Worm (Caenorhabditis elegans) whole organism, young adult: ENCODE data around the gene rab-18.
A peak's percentile ranks its signal among the peaks of the same experiment; 100 is the strongest.

Experiments
- B0336.3 ChIP-seq: fragments of 200-800 bp; sonication (Bioruptor generic); IDR thresholded peaks from 2 replicates; pipeline ENCODE4 v1.3.6; 2022; ENCODE audit warnings: missing genetic modification characterization, missing compliant biosample characterization
- C06A6.2 ChIP-seq: fragments of 200-800 bp; sonication (Bioruptor generic); conservative IDR thresholded peaks from 2 replicates; pipeline ENCODE4 v1.3.6; 2022; ENCODE audit warnings: missing genetic modification characterization, missing compliant biosample characterization
- F22D6.2 ChIP-seq: sonication (generic microtip); optimal IDR thresholded peaks from 2 replicates; lab custom pipeline; 2016; ENCODE audit warnings: mild to moderate bottlenecking, missing genetic modification characterization, missing compliant biosample characterization
- F57C9.4 ChIP-seq: sonication (generic microtip); optimal IDR thresholded peaks from 2 replicates; lab custom pipeline; 2017; ENCODE audit warnings: mild to moderate bottlenecking, missing genetic modification characterization, missing compliant biosample characterization
- Y67H2A.10 ChIP-seq: fragments of 200-800 bp; sonication (Bioruptor generic); conservative IDR thresholded peaks from 2 replicates; pipeline ENCODE4 v1.3.6; 2022; ENCODE audit warnings: missing genetic modification reagents, missing genetic modification characterization, missing compliant biosample characterization
- ZK185.1 ChIP-seq: sonication (generic microtip); optimal IDR thresholded peaks from 2 replicates; lab custom pipeline; 2016; ENCODE audit warnings: mild to moderate bottlenecking, missing genetic modification characterization, missing compliant biosample characterization; ENCODE audit not compliant: poor library complexity, severe bottlenecking
- aptf-2 ChIP-seq: fragments of 200-800 bp; sonication (Bioruptor generic); conservative IDR thresholded peaks from 2 replicates; pipeline ENCODE4 v1.3.6; 2022; ENCODE audit warnings: missing genetic modification reagents, missing genetic modification characterization, missing compliant biosample characterization
- attf-3 ChIP-seq: fragments of 200-800 bp; sonication (Bioruptor generic); conservative IDR thresholded peaks from 2 replicates; pipeline ENCODE4 v1.3.6; 2022; ENCODE audit warnings: missing genetic modification reagents, missing genetic modification characterization, missing compliant biosample characterization
- attf-5 ChIP-seq: fragments of 200-800 bp; sonication (Bioruptor generic); optimal IDR thresholded peaks from 2 replicates; lab custom pipeline; 2018; ENCODE audit warnings: mild to moderate bottlenecking, missing genetic modification characterization, missing compliant biosample characterization
- ccch-3 ChIP-seq: fragments of 200-800 bp; sonication (Bioruptor generic); optimal IDR thresholded peaks from 2 replicates; lab custom pipeline; 2018; ENCODE audit warnings: mild to moderate bottlenecking, missing genetic modification characterization, missing compliant biosample characterization
- ceh-27 ChIP-seq: fragments of 200-800 bp; sonication (Bioruptor generic); optimal IDR thresholded peaks from 2 replicates; lab custom pipeline; 2018; ENCODE audit warnings: mild to moderate bottlenecking, missing genetic modification characterization, moderate library complexity, missing compliant biosample characterization
- ceh-58 ChIP-seq: fragments of 200-800 bp; sonication (Bioruptor generic); IDR thresholded peaks from 2 replicates; pipeline ENCODE4 v1.3.6; 2022; ENCODE audit warnings: missing genetic modification characterization, missing compliant biosample characterization
- ceh-91 ChIP-seq: fragments of 200-800 bp; sonication (Bioruptor generic); IDR thresholded peaks from 2 replicates; pipeline ENCODE4 v1.3.6; 2022; ENCODE audit warnings: missing genetic modification reagents, missing genetic modification characterization, missing compliant biosample characterization
- dox-1 ChIP-seq: fragments of 200-800 bp; sonication (Bioruptor generic); IDR thresholded peaks from 2 replicates; pipeline ENCODE4 v1.3.6; 2022; ENCODE audit warnings: missing genetic modification reagents, missing genetic modification characterization, missing compliant biosample characterization
- gei-17 ChIP-seq: fragments of 200-800 bp; sonication (Bioruptor generic); optimal IDR thresholded peaks from 2 replicates; lab custom pipeline; 2018; ENCODE audit warnings: mild to moderate bottlenecking, missing genetic modification characterization, missing compliant biosample characterization
- hmg-20 ChIP-seq: fragments of 200-800 bp; sonication (Bioruptor generic); IDR thresholded peaks from 2 replicates; pipeline ENCODE4 v1.3.6; 2022; ENCODE audit warnings: missing genetic modification reagents, missing genetic modification characterization, missing compliant biosample characterization
- hrde-1 ChIP-seq: sonication (generic microtip); optimal IDR thresholded peaks from 2 replicates; lab custom pipeline; 2016; ENCODE audit warnings: missing genetic modification characterization, mild to moderate bottlenecking, missing compliant biosample characterization, moderate library complexity, missing genotype, missing genetic modification reagents, borderline replicate concordance
- hsf-1 ChIP-seq: fragments of 200-800 bp; sonication (Bioruptor generic); IDR thresholded peaks from 2 replicates; pipeline ENCODE4 v1.3.6; 2022; ENCODE audit warnings: missing genetic modification reagents, missing genetic modification characterization, missing compliant biosample characterization
- lsy-27 ChIP-seq: sonication (generic microtip); optimal IDR thresholded peaks from 2 replicates; lab custom pipeline; 2017; ENCODE audit warnings: missing genetic modification characterization, mild to moderate bottlenecking, missing compliant biosample characterization, antibody characterized with exemption, missing genotype, borderline replicate concordance; ENCODE audit not compliant: insufficient read depth
- madf-10 ChIP-seq: sonication (generic microtip); optimal IDR thresholded peaks from 2 replicates; lab custom pipeline; 2016; ENCODE audit warnings: mild to moderate bottlenecking, missing genetic modification characterization, missing compliant biosample characterization
- madf-8 ChIP-seq: fragments of 200-800 bp; sonication (Bioruptor generic); conservative IDR thresholded peaks from 2 replicates; pipeline ENCODE4 v1.3.6; 2022; ENCODE audit warnings: missing genetic modification reagents, missing genetic modification characterization, missing compliant biosample characterization
- nfya-1 ChIP-seq: sonication (generic microtip); optimal IDR thresholded peaks from 2 replicates; lab custom pipeline; 2017; ENCODE audit warnings: antibody characterized with exemption, missing compliant biosample characterization, missing genetic modification characterization, borderline replicate concordance; ENCODE audit not compliant: insufficient read depth
- nhr-179 ChIP-seq: sonication (generic microtip); optimal IDR thresholded peaks from 2 replicates; lab custom pipeline; 2016; ENCODE audit warnings: mild to moderate bottlenecking, missing genetic modification characterization, missing compliant biosample characterization
- nhr-27 ChIP-seq: fragments of 200-800 bp; sonication (Bioruptor generic); optimal IDR thresholded peaks from 2 replicates; lab custom pipeline; 2018; ENCODE audit warnings: mild to moderate bottlenecking, missing genetic modification characterization, moderate library complexity, missing compliant biosample characterization
- pbrm-1 ChIP-seq: fragments of 200-800 bp; sonication (Bioruptor generic); IDR thresholded peaks from 2 replicates; pipeline ENCODE4 v1.3.6; 2022; ENCODE audit warnings: missing genetic modification reagents, missing genetic modification characterization, missing compliant biosample characterization
- rec-8 ChIP-seq, 2 experiments: sonication (generic microtip); optimal IDR thresholded peaks; 2 replicates each; lab custom pipeline; 2016; ENCODE audit warnings: mild to moderate bottlenecking in 2 of 2, missing genetic modification characterization in 2 of 2, missing genetic modification reagents in 2 of 2, missing genotype in 2 of 2, missing biosample characterization in 1 of 2, missing compliant biosample characterization in 1 of 2, moderate library complexity in 1 of 2
- sdz-38 ChIP-seq: sonication (generic microtip); optimal IDR thresholded peaks from 2 replicates; lab custom pipeline; 2016; ENCODE audit warnings: missing genotype, missing genetic modification characterization, missing compliant biosample characterization
- sea-2 ChIP-seq: fragments of 200-800 bp; sonication (Bioruptor generic); IDR thresholded peaks from 2 replicates; pipeline ENCODE4 v1.3.6; 2022; ENCODE audit warnings: missing genetic modification characterization, missing compliant biosample characterization
- snpc-1.1 ChIP-seq: sonication (generic microtip); optimal IDR thresholded peaks from 2 replicates; lab custom pipeline; 2017; ENCODE audit warnings: missing genetic modification characterization, mild to moderate bottlenecking, missing compliant biosample characterization, antibody characterized with exemption, moderate library complexity, missing genotype, missing genetic modification reagents; ENCODE audit not compliant: insufficient read depth
- snpc-4 ChIP-seq, 5 experiments: fragments of 150-350 bp in 1 of 5; sonication (generic microtip) in 4 of 5; optimal IDR thresholded peaks; 2 replicates each; lab custom pipeline; 2014 to 2018; ENCODE audit warnings: missing genetic modification characterization in 5 of 5, missing biosample characterization in 3 of 5, antibody characterized with exemption in 2 of 5, mild to moderate bottlenecking in 2 of 5, missing compliant biosample characterization in 2 of 5, missing genotype in 2 of 5, moderate library complexity in 2 of 5, missing genetic modification reagents in 1 of 5
- sptf-2 ChIP-seq: fragments of 200-800 bp; sonication (Bioruptor generic); optimal IDR thresholded peaks from 2 replicates; lab custom pipeline; 2018; ENCODE audit warnings: mild to moderate bottlenecking, missing genetic modification characterization, missing compliant biosample characterization
- xnd-1 ChIP-seq: sonication (generic microtip); optimal IDR thresholded peaks from 2 replicates; lab custom pipeline; 2016; ENCODE audit warnings: missing genotype, missing genetic modification reagents, missing genetic modification characterization, missing compliant biosample characterization
- zfh-2 ChIP-seq: fragments of 200-800 bp; sonication (Bioruptor generic); conservative IDR thresholded peaks from 2 replicates; pipeline ENCODE4 v1.3.6; 2022; ENCODE audit warnings: missing genetic modification reagents, missing genetic modification characterization, missing compliant biosample characterization
- ztf-25 ChIP-seq: fragments of 200-800 bp; sonication (Bioruptor generic); IDR thresholded peaks from 2 replicates; pipeline ENCODE4 v1.3.6; 2022; ENCODE audit warnings: missing genetic modification reagents, missing genetic modification characterization, missing compliant biosample characterization
- ztf-28 ChIP-seq: fragments of 200-800 bp; sonication (Bioruptor generic); IDR thresholded peaks from 2 replicates; pipeline ENCODE4 v1.3.6; 2022; ENCODE audit warnings: missing genetic modification reagents, missing genetic modification characterization, missing compliant biosample characterization

rab-18 gene

DNA sequence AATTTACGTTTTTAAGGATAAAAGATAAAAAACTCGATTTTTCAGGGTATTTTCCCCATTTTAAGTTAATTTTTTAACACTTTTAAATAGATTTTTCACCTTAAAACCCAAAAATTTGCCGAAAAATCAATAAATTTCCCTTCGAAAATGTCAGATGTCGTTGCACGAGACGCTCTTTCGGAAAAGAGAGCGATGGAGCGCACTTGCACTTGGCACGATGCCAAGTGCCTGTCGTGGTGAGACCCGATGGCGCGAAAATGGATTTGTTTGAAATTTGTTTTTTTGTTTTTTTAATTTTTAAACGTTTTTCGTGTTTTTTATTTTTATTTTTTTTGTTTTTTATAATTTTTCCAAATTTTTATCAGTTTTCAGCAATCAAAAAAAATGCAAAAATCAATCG is at the start of gene rab-18, which contains the start of gene kbp-4 (continued):
- peak; percentile 67 for TF ChIP-seq snpc-1.1
- TF ChIP-seq F22D6.2 (tag; lab: Kevin White, UChicago), result no peak
- no peak for TF ChIP-seq ztf-25 (GFP tag; lab: Robert Waterston, UW)
- peak; percentile 63 for TF ChIP-seq madf-10 (tag; lab: Kevin White, UChicago)
- peak; percentile 74 for TF ChIP-seq hsf-1 (GFP tag; lab: Robert Waterston, UW)
- TF ChIP-seq ZK185.1 (tag; lab: Kevin White, UChicago), result no peak
- no peak for TF ChIP-seq hmg-20 (GFP tag; lab: Robert Waterston, UW)
- TF ChIP-seq xnd-1 (tag; lab: Kevin White, UChicago), result peak; percentile 68
- no peak for TF ChIP-seq nfya-1
- TF ChIP-seq B0336.3 (GFP tag; lab: Robert Waterston, UW), result peak; percentile 81
- peak; percentile 45 for TF ChIP-seq snpc-4 (GFP tag; optimal IDR thresholded peaks at IDR 0.05; lab: Kevin White, UChicago)
- peak; percentile 65 to 81 (median 78) for TF ChIP-seq snpc-4 (tag; optimal IDR thresholded peaks at IDR 0.05; lab: Kevin White, UChicago)
- peak; percentile 67 for TF ChIP-seq attf-3
- no peak for TF ChIP-seq sea-2 (GFP tag; lab: Robert Waterston, UW)
- TF ChIP-seq nhr-179 (tag; lab: Kevin White, UChicago), result no peak
- no peak for TF ChIP-seq nhr-27 (tag; lab: Kevin White, UChicago)
- peak; percentile 96 for TF ChIP-seq dox-1 (GFP tag; lab: Robert Waterston, UW)
- TF ChIP-seq sptf-2 (GFP tag; lab: Kevin White, UChicago), result no peak
- TF ChIP-seq rec-8 (tag; optimal IDR thresholded peaks at IDR 0.05; lab: Kevin White, UChicago), result no peak
- TF ChIP-seq ceh-91 (GFP tag; lab: Robert Waterston, UW), result peak; percentile 91
- peak; percentile 85 for TF ChIP-seq ceh-27 (GFP tag; lab: Kevin White, UChicago)
- no peak for TF ChIP-seq ceh-58
- TF ChIP-seq zfh-2, result peak; percentile 63
- peak; percentile 93 for TF ChIP-seq Y67H2A.10
- 0 out of 2 replicates have a peak, but pooled peaks have one; percentile 65 for TF ChIP-seq ztf-28 (GFP tag; lab: Robert Waterston, UW)
- peak; percentile 91 for TF ChIP-seq pbrm-1 (GFP tag; lab: Robert Waterston, UW)
- peak; percentile 69 for TF ChIP-seq C06A6.2 (GFP tag; lab: Robert Waterston, UW)
- TF ChIP-seq hrde-1 (tag; lab: Kevin White, UChicago), result no peak
- TF ChIP-seq, all 124 proteins: peak for 64

DNA sequence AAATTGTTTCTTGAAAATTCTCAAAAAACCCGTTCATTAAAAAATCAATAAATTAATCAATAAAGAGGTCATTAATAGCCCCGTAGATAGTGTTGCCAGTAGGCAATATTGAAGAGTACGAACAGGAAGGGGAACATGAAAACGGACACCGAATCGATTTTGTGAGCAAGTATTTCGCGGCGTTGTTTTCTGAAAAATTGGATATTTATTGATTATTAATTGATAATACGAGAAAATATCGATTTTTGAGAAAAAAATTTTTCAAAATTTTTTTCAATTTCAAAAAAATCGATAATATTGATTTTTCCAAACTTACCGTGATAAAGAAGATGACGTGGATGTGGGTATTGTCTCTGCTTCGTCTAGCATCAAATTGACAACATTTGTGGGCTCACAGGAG is 44.9 kb upstream of the rab-18 start:
- TF ChIP-seq attf-3 (no peak), aptf-2 (GFP tag; lab: Robert Waterston, UW) (no peak), F22D6.2 (tag; lab: Kevin White, UChicago) (no peak), F57C9.4 (tag; lab: Kevin White, UChicago) (no peak), lsy-27 (no peak), snpc-1.1 (no peak), rec-8 (tag; optimal IDR thresholded peaks at IDR 0.05; lab: Kevin White, UChicago) (no peak), attf-5 (no peak), sdz-38 (tag; lab: Kevin White, UChicago) (no peak), ccch-3 (GFP tag; lab: Kevin White, UChicago) (no peak), dox-1 (GFP tag; lab: Robert Waterston, UW) (no peak), gei-17 (GFP tag; lab: Kevin White, UChicago) (no peak), madf-8 (GFP tag; lab: Robert Waterston, UW) (no peak), xnd-1 (tag; lab: Kevin White, UChicago) (no peak)
